Fruit fly (Drosophila melanogaster): ENCODE measurements around the gene Tim9b.

Gene Tim9b

DNA sequence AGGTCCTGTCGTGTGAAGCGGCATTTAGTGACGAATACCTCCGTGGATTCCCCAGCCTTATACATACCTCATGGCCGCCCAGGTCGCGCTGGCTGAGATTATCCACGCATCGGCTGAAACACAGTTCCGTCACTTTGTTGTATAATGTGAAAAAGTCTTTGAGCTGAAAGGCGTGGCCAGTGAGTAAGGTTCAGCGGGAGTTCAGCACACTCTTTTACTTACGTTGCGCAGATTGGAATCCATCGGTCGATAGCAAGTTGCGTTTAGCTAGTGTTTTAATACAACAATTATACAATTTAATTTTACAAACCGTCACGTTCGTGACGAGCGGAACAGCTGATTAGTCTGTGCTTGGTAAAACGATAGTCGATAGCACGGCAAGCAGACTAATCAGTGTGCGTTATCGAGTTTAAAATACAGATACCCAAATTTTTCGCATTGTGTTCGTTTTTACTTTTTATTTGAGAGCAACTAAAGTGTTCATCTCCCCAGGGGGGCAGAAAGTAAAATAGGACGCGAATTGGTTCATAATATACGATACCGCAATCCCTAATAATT, at the start of gene Tim9b, which contains the start of gene Pstk:
TSS of gene Tim9b (minus strand) at position 355 of the 558 bp plus-strand sequence.
TSS of gene Pstk (minus strand) at position 355 of the 558 bp plus-strand sequence.
- TF ChIP-seq Mnt (GFP tag; optimal IDR thresholded peaks at IDR 0.05) (no peak), bab1 (GFP tag; optimal IDR thresholded peaks at IDR 0.05) (peak; percentile 15), CG11617 (GFP tag; optimal IDR thresholded peaks at IDR 0.05) (no peak), CG14711 (tag; optimal IDR thresholded peaks at IDR 0.05) (no peak)

DNA sequence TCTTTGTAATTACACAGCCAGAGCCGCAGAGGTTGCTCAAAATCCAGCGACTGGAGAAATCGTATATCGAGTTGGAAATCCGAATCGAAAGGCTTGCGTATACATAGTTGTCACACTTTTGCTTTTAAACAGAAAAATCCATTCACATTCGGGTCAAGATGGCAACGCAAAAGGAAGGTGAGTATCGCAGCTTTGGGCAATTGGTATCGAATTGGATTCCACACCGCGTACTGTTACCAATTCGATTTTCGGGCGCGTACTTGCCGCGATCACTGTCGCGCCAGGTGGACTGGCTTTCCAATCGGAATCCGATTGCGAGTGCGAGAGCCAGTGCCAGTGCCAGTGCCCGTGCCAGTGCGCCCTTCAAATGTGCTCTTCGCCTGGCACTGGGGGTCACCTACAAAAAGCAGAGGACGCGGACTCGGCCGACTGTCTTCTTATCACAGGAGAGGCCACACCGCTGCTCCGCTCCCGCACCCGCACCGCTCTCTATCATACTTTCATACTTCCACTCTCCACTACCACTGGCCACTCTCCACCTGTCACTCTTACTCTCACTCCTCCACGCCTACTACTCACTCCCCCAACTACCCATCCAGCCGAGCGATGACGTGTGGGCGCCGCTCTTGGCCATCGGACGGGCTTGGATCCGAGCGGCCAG, 49.2 kb upstream of the Tim9b start:
- TF ChIP-seq CG33017 (tag; optimal IDR thresholded peaks at IDR 0.05) (no peak), cic (GFP tag; optimal IDR thresholded peaks at IDR 0.05) (peak; percentile 11)

DNA sequence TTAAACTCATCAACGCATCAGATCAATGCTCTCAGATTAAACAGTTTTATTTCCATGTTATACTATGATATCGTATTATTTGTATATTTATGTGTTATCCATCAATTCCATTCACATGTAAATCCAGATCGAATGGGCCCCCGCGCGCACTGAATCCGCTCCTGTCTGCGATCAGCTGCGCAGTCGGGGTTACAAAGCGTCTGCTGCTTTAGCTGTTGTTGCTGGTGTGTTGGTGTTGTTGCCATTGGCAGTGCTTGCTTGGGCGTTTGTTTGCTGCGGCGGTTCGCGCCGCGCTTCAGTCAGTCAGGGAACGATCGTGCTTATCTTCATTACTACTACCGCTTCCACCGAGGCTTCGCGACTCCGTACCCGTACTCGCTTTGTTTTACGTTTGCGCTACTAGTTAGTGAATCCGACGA, 48.7 kb upstream of the Tim9b start, which contains the start of gene Zw:
TSS of gene Zw (plus strand) at position 262 of the 419 bp plus-strand sequence.
- TF ChIP-seq toe (GFP tag; optimal IDR thresholded peaks at IDR 0.05), result peak; percentile 35
- peak; percentile 24 for TF ChIP-seq CG7045 (GFP tag; optimal IDR thresholded peaks at IDR 0.05)
- peak; percentile 79 for TF ChIP-seq Hr96 (GFP tag; optimal IDR thresholded peaks at IDR 0.05)
- TF ChIP-seq CG12768 (GFP tag; optimal IDR thresholded peaks at IDR 0.05), result peak; percentile 45
- no peak for TF ChIP-seq ovo (GFP tag; optimal IDR thresholded peaks at IDR 0.05)
- no peak for TF ChIP-seq cnc (optimal IDR thresholded peaks at IDR 0.05)
- TF ChIP-seq Crg-1 (GFP tag; optimal IDR thresholded peaks at IDR 0.05), result no peak
- TF ChIP-seq CG14711 (tag; optimal IDR thresholded peaks at IDR 0.05), result peak; percentile 43
- TF ChIP-seq pad (GFP tag; optimal IDR thresholded peaks at IDR 0.05), result peak; percentile 51
- TF ChIP-seq CG33017 (tag; optimal IDR thresholded peaks at IDR 0.05), result no peak
- TF ChIP-seq CG1620 (GFP tag; optimal IDR thresholded peaks at IDR 0.05), result peak; percentile 80
- peak; percentile 25 for TF ChIP-seq CG11617 (GFP tag; optimal IDR thresholded peaks at IDR 0.05)
- peak; percentile 69 for TF ChIP-seq Mnt (GFP tag; optimal IDR thresholded peaks at IDR 0.05)
- TF ChIP-seq tj (GFP tag; optimal IDR thresholded peaks at IDR 0.05), result peak; percentile 71
- peak; percentile 8 for TF ChIP-seq Clk (GFP tag; optimal IDR thresholded peaks at IDR 0.05)
- TF ChIP-seq CG7101 (tag; optimal IDR thresholded peaks at IDR 0.05), result peak; percentile 63
- TF ChIP-seq kay (GFP tag; ENCODE audit: borderline replicate concordance), result peak; percentile 61
- TF ChIP-seq bab1 (GFP tag; optimal IDR thresholded peaks at IDR 0.05), result peak; percentile 68
- peak; percentile 46 for TF ChIP-seq CG5204 (GFP tag; optimal IDR thresholded peaks at IDR 0.05)
- peak; percentile 84 for TF ChIP-seq cic (GFP tag; optimal IDR thresholded peaks at IDR 0.05)

DNA sequence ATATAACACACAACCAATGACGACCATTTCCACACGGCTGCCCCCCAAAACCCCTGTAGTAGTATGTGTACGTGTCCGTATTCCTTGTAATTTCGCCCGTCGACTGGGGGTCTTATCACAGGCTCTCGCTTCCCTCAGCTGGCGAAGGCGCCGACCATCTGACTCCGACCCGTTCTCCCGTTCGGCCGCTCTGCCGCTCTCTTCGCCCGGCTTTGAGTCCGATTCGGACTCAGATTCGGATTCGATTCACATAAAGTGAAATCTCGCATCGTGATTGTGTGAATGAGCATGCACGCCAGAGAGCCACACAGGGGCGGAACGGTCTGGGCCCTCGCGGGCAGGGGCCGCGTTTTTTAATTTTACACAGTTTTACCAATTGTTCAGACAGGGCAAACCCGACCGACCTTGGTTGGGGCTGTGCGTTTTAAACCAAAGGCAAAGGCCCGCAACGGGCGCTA, 47.4 kb upstream of the Tim9b start:
- TF ChIP-seq ovo (GFP tag; optimal IDR thresholded peaks at IDR 0.05) (no peak), tj (GFP tag; optimal IDR thresholded peaks at IDR 0.05) (peak; percentile 48), CG33017 (tag; optimal IDR thresholded peaks at IDR 0.05) (no peak), bab1 (GFP tag; optimal IDR thresholded peaks at IDR 0.05) (peak; percentile 72), cnc (optimal IDR thresholded peaks at IDR 0.05) (no peak), Hr96 (GFP tag; optimal IDR thresholded peaks at IDR 0.05) (peak; percentile 43), CG7101 (tag; optimal IDR thresholded peaks at IDR 0.05) (peak; percentile 31), CG5204 (GFP tag; optimal IDR thresholded peaks at IDR 0.05) (no peak), CG12768 (GFP tag; optimal IDR thresholded peaks at IDR 0.05) (peak; percentile 28), CG1620 (GFP tag; optimal IDR thresholded peaks at IDR 0.05) (peak; percentile 49), CG14711 (tag; optimal IDR thresholded peaks at IDR 0.05) (no peak), Crg-1 (GFP tag; optimal IDR thresholded peaks at IDR 0.05) (no peak), kay (GFP tag; ENCODE audit: borderline replicate concordance) (no peak), CG11617 (GFP tag; optimal IDR thresholded peaks at IDR 0.05) (peak; percentile 24), pad (GFP tag; optimal IDR thresholded peaks at IDR 0.05) (no peak), CG7045 (GFP tag; optimal IDR thresholded peaks at IDR 0.05) (no peak), cic (GFP tag; optimal IDR thresholded peaks at IDR 0.05) (peak; percentile 99), Clk (GFP tag; optimal IDR thresholded peaks at IDR 0.05) (no peak), Mnt (GFP tag; optimal IDR thresholded peaks at IDR 0.05) (peak; percentile 72), toe (GFP tag; optimal IDR thresholded peaks at IDR 0.05) (peak; percentile 2)

DNA sequence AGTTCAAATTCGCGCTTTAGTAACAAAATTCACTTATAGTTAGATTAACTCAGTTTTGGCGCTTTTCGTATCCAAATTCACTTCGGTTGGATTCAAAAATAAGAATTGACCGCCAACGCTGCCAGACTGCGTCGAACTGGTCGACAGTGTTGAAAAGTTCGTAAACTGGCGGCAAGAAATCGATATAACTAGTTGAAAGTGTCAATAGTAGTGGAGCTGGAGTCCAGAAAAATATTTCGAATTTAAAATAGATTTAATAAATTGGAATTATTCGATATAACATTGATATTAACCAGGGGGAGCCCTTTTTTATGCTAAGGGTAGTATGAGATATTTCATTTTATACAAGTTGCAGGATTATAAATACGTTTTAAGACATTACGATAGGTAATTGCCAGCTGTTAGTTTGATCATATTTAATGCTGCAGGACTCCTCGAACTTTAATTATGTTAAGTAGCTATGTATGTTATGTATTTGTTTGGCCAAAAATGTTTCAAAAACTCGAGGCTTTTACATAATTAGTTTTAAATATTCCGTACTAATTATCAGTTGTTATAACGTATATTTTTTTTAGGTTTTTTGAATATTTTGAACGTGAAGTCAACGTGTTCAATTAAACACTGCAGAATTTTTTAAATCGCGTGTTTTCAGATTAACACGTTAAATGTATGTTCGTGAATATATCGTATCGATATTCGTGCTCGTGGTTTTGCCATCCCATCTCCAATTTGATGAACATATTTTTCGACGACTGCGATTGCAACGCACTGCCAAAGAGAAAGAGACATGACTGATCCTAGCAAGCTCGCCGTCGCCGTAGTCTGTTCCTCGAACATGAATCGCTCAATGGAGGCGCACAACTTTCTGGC, 45.8 kb upstream of the Tim9b start, which contains the start of the genes CG14223 and Ssu72:
TSS of gene CG14223 (minus strand) at position 113 of the 870 bp plus-strand sequence.
TSS of gene Ssu72 (plus strand) at position 703 of the 870 bp plus-strand sequence.
- TF ChIP-seq bab1 (GFP tag; optimal IDR thresholded peaks at IDR 0.05), result no peak
- peak; percentile 47 for TF ChIP-seq Mnt (GFP tag; optimal IDR thresholded peaks at IDR 0.05)
- TF ChIP-seq CG5204 (GFP tag; optimal IDR thresholded peaks at IDR 0.05), result peak; percentile 42
- TF ChIP-seq Crg-1 (GFP tag; optimal IDR thresholded peaks at IDR 0.05), result peak; percentile 4
- no peak for TF ChIP-seq cnc (optimal IDR thresholded peaks at IDR 0.05)
- peak; percentile 23 for TF ChIP-seq Hr96 (GFP tag; optimal IDR thresholded peaks at IDR 0.05)
- TF ChIP-seq CG12768 (GFP tag; optimal IDR thresholded peaks at IDR 0.05), result no peak
- peak; percentile 22 for TF ChIP-seq CG7101 (tag; optimal IDR thresholded peaks at IDR 0.05)
- TF ChIP-seq CG1620 (GFP tag; optimal IDR thresholded peaks at IDR 0.05), result peak; percentile 69
- no peak for TF ChIP-seq pad (GFP tag; optimal IDR thresholded peaks at IDR 0.05)
